Fruit fly (Drosophila melanogaster) whole organism, embryonic: Measurements from ENCODE around the gene Sec23.

Experiments
- CG10274 ChIP-seq: fragments of 200-800 bp; sonication (Bioruptor generic); optimal IDR thresholded peaks from 3 replicates; lab custom pipeline; 2017; ENCODE audit warnings: missing biosample characterization, mild to moderate bottlenecking, missing genetic modification characterization
- CG10321 ChIP-seq: fragments of 200-800 bp; sonication (Bioruptor generic); IDR thresholded peaks from 2 replicates; pipeline ENCODE4 v1.3.6; 2022; ENCODE audit warnings: missing biosample characterization, missing genetic modification characterization
- CG10431 ChIP-seq: fragments of 200-800 bp; sonication (Bioruptor generic); optimal IDR thresholded peaks from 3 replicates; lab custom pipeline; 2018; ENCODE audit warnings: missing biosample characterization, mild to moderate bottlenecking, missing genetic modification characterization
- CG11398 ChIP-seq: fragments of 200-800 bp; sonication (Bioruptor generic); optimal IDR thresholded peaks from 2 replicates; lab custom pipeline; 2016; ENCODE audit warnings: missing biosample characterization, missing genetic modification characterization
- CG1233 ChIP-seq: fragments of 200-800 bp; sonication (Bioruptor generic); optimal IDR thresholded peaks from 4 replicates; lab custom pipeline; 2018; ENCODE audit warnings: missing biosample characterization, mild to moderate bottlenecking, missing genetic modification characterization
- CG12769 ChIP-seq: fragments of 200-800 bp; sonication (Bioruptor generic); optimal IDR thresholded peaks from 2 replicates; lab custom pipeline; 2019; ENCODE audit warnings: missing biosample characterization, mild to moderate bottlenecking, missing genetic modification characterization, moderate library complexity
- CG12942 ChIP-seq: fragments of 200-800 bp; sonication (Bioruptor generic); optimal IDR thresholded peaks from 3 replicates; lab custom pipeline; 2016; ENCODE audit warnings: missing biosample characterization, missing genetic modification characterization
- CG13123 ChIP-seq: fragments of 200-800 bp; sonication (Bioruptor generic); optimal IDR thresholded peaks from 2 replicates; lab custom pipeline; 2016; ENCODE audit warnings: missing biosample characterization, missing genetic modification characterization
- CG14014 ChIP-seq: fragments of 200-800 bp; sonication (Bioruptor generic); IDR thresholded peaks from 2 replicates; pipeline ENCODE4 v1.3.6; 2022; ENCODE audit warnings: missing biosample characterization, missing genetic modification characterization
- CG1603 ChIP-seq: fragments of 200-800 bp; sonication (Bioruptor generic); optimal IDR thresholded peaks from 2 replicates; lab custom pipeline; 2019; ENCODE audit warnings: missing biosample characterization, mild to moderate bottlenecking, missing genetic modification characterization, moderate library complexity
- CG17829 ChIP-seq: fragments of 200-800 bp; optimal IDR thresholded peaks from 2 replicates; lab custom pipeline; 2019; ENCODE audit warnings: missing biosample characterization, mild to moderate bottlenecking, missing genetic modification characterization, moderate library complexity
- CG18011 ChIP-seq: fragments of 200-800 bp; sonication (Bioruptor generic); optimal IDR thresholded peaks from 2 replicates; lab custom pipeline; 2017; ENCODE audit warnings: missing biosample characterization, missing genetic modification characterization, mild to moderate bottlenecking, moderate library complexity, missing genotype
- CG2120 ChIP-seq: fragments of 200-800 bp; sonication (Bioruptor generic); optimal IDR thresholded peaks from 3 replicates; lab custom pipeline; 2016; ENCODE audit warnings: missing biosample characterization, missing genetic modification characterization
- CG2678 ChIP-seq: fragments of 200-800 bp; sonication (Bioruptor generic); optimal IDR thresholded peaks from 3 replicates; lab custom pipeline; 2019; ENCODE audit warnings: missing biosample characterization, mild to moderate bottlenecking, missing genetic modification characterization, moderate library complexity
- CG30403 ChIP-seq: fragments of 200-800 bp; sonication (Bioruptor generic); optimal IDR thresholded peaks from 3 replicates; lab custom pipeline; 2016; ENCODE audit warnings: missing biosample characterization, missing genetic modification characterization
- CG3065 ChIP-seq: fragments of 200-800 bp; sonication (Bioruptor generic); optimal IDR thresholded peaks from 2 replicates; lab custom pipeline; 2016; ENCODE audit warnings: missing biosample characterization, missing genetic modification characterization
- CG31441 ChIP-seq: fragments of 200-800 bp; sonication (Bioruptor generic); IDR thresholded peaks from 2 replicates; pipeline ENCODE4 v1.3.6; 2022; ENCODE audit warnings: missing biosample characterization, missing genetic modification characterization
- CG32767 ChIP-seq: fragments of 200-800 bp; sonication (Bioruptor generic); IDR thresholded peaks from 2 replicates; pipeline ENCODE4 v1.3.6; 2022; ENCODE audit warnings: missing biosample characterization, missing genetic modification characterization
- CG3995 ChIP-seq: fragments of 200-800 bp; sonication (Bioruptor generic); optimal IDR thresholded peaks from 3 replicates; lab custom pipeline; 2016; ENCODE audit warnings: missing biosample characterization, missing genetic modification characterization
- CG5953 ChIP-seq: fragments of 200-800 bp; sonication (Bioruptor generic); IDR thresholded peaks from 2 replicates; pipeline ENCODE4 v1.3.6; 2022; ENCODE audit warnings: missing biosample characterization, missing genetic modification characterization
- CG6765 ChIP-seq: fragments of 200-800 bp; sonication (Bioruptor generic); optimal IDR thresholded peaks from 3 replicates; lab custom pipeline; 2017; ENCODE audit warnings: missing biosample characterization, mild to moderate bottlenecking, missing genetic modification characterization
- CG7271 ChIP-seq: fragments of 200-800 bp; sonication (Bioruptor generic); optimal IDR thresholded peaks from 2 replicates; lab custom pipeline; 2018; ENCODE audit warnings: missing biosample characterization, mild to moderate bottlenecking, missing genetic modification characterization, moderate library complexity
- CG7556 ChIP-seq: fragments of 200-800 bp; sonication (Bioruptor generic); optimal IDR thresholded peaks from 2 replicates; lab custom pipeline; 2017; ENCODE audit warnings: missing biosample characterization, mild to moderate bottlenecking, missing genetic modification characterization
- CG8944 ChIP-seq: fragments of 200-800 bp; sonication (Bioruptor generic); optimal IDR thresholded peaks from 3 replicates; lab custom pipeline; 2016; ENCODE audit warnings: missing biosample characterization, missing genetic modification characterization
- Dll ChIP-seq: fragments of 200-800 bp; sonication (Bioruptor generic); IDR thresholded peaks from 4 replicates; pipeline ENCODE4 v1.3.6; 2022; ENCODE audit warnings: missing biosample characterization, missing genetic modification characterization; ENCODE audit not compliant: partially characterized antibody
- Hr3 ChIP-seq: fragments of 200-800 bp; sonication (Bioruptor generic); optimal IDR thresholded peaks from 3 replicates; lab custom pipeline; 2016; ENCODE audit warnings: missing biosample characterization, missing genetic modification characterization
- Lhr ChIP-seq: fragments of 200-800 bp; sonication (Bioruptor generic); optimal IDR thresholded peaks from 3 replicates; lab custom pipeline; 2017; ENCODE audit warnings: mild to moderate bottlenecking, missing biosample characterization, missing genetic modification reagents, missing genetic modification characterization
- Lim3 ChIP-seq: fragments of 200-800 bp; sonication (Bioruptor generic); IDR thresholded peaks from 2 replicates; pipeline ENCODE4 v1.3.6; 2022; ENCODE audit warnings: missing biosample characterization, missing genetic modification characterization
- Myb ChIP-seq: fragments of 200-800 bp; sonication (Bioruptor generic); optimal IDR thresholded peaks from 2 replicates; lab custom pipeline; 2016; ENCODE audit warnings: missing biosample characterization, missing genetic modification characterization
- Side ChIP-seq: fragments of 200-800 bp; sonication (Bioruptor generic); optimal IDR thresholded peaks from 2 replicates; lab custom pipeline; 2016; ENCODE audit warnings: missing biosample characterization, missing genetic modification characterization
- Spps ChIP-seq: fragments of 200-800 bp; sonication (Bioruptor generic); optimal IDR thresholded peaks from 2 replicates; lab custom pipeline; 2018; ENCODE audit warnings: missing biosample characterization, mild to moderate bottlenecking, missing genetic modification characterization
- abd-A ChIP-seq: fragments of 200-800 bp; sonication (Bioruptor generic); optimal IDR thresholded peaks from 3 replicates; lab custom pipeline; 2019; ENCODE audit warnings: missing biosample characterization, mild to moderate bottlenecking, missing genetic modification characterization, moderate library complexity
- ato ChIP-seq: fragments of 200-800 bp; sonication (Bioruptor generic); IDR thresholded peaks from 2 replicates; pipeline ENCODE4 v1.3.6; 2022; ENCODE audit warnings: missing biosample characterization, missing genetic modification characterization; ENCODE audit not compliant: partially characterized antibody
- bcd ChIP-seq: fragments of 200-800 bp; sonication (Bioruptor generic); optimal IDR thresholded peaks from 2 replicates; lab custom pipeline; 2017; ENCODE audit warnings: missing biosample characterization, mild to moderate bottlenecking, missing genetic modification characterization
- cato ChIP-seq: fragments of 200-800 bp; sonication (Bioruptor generic); optimal IDR thresholded peaks from 2 replicates; lab custom pipeline; 2016; ENCODE audit warnings: missing biosample characterization, missing genetic modification characterization, borderline replicate concordance
- chinmo ChIP-seq: fragments of 200-800 bp; sonication (Bioruptor generic); IDR thresholded peaks from 4 replicates; pipeline ENCODE4 v1.3.6; 2022; ENCODE audit warnings: missing biosample characterization, missing genetic modification characterization; ENCODE audit not compliant: partially characterized antibody
- crol ChIP-seq: fragments of 200-800 bp; sonication (Bioruptor generic); IDR thresholded peaks from 2 replicates; pipeline ENCODE4 v1.3.6; 2022; ENCODE audit warnings: missing biosample characterization, missing genetic modification characterization
- fd3F ChIP-seq: fragments of 200-800 bp; sonication (Bioruptor generic); optimal IDR thresholded peaks from 2 replicates; lab custom pipeline; 2018; ENCODE audit warnings: missing biosample characterization, mild to moderate bottlenecking, missing genetic modification characterization, moderate library complexity
- gcm ChIP-seq: fragments of 200-800 bp; sonication (Bioruptor generic); optimal IDR thresholded peaks from 2 replicates; lab custom pipeline; 2019; ENCODE audit warnings: missing biosample characterization, mild to moderate bottlenecking, missing genetic modification characterization, moderate library complexity
- jigr1 ChIP-seq: fragments of 200-800 bp; sonication (Bioruptor generic); IDR thresholded peaks from 3 replicates; pipeline ENCODE4 v1.3.6; 2022; ENCODE audit warnings: missing biosample characterization, missing genetic modification characterization
- pita ChIP-seq: fragments of 200-800 bp; sonication (Bioruptor generic); optimal IDR thresholded peaks from 2 replicates; lab custom pipeline; 2017; ENCODE audit warnings: missing biosample characterization, mild to moderate bottlenecking, missing genetic modification characterization
- pum ChIP-seq: fragments of 200-800 bp; sonication (Bioruptor generic); optimal IDR thresholded peaks from 2 replicates; lab custom pipeline; 2016; ENCODE audit warnings: missing biosample characterization, missing genetic modification characterization
- ro ChIP-seq: fragments of 200-800 bp; sonication (Bioruptor generic); IDR thresholded peaks from 2 replicates; pipeline ENCODE4 v1.3.6; 2022; ENCODE audit warnings: missing biosample characterization, missing genetic modification characterization
- sens-2 ChIP-seq: fragments of 200-800 bp; sonication (Bioruptor generic); IDR thresholded peaks from 2 replicates; pipeline ENCODE4 v1.3.6; 2022; ENCODE audit warnings: missing biosample characterization, missing genetic modification characterization
- so ChIP-seq: fragments of 200-800 bp; sonication (Bioruptor generic); IDR thresholded peaks from 3 replicates; pipeline ENCODE4 v1.3.6; 2022; ENCODE audit warnings: missing biosample characterization, missing genetic modification characterization
- sqz ChIP-seq: fragments of 200-800 bp; sonication (Bioruptor generic); optimal IDR thresholded peaks from 3 replicates; lab custom pipeline; 2018; ENCODE audit warnings: missing biosample characterization, mild to moderate bottlenecking, missing genetic modification characterization
- stwl ChIP-seq: fragments of 200-800 bp; sonication (Bioruptor generic); optimal IDR thresholded peaks from 3 replicates; lab custom pipeline; 2018; ENCODE audit warnings: missing biosample characterization, mild to moderate bottlenecking, missing genetic modification characterization, moderate library complexity
- trem ChIP-seq: fragments of 200-800 bp; optimal IDR thresholded peaks from 3 replicates; lab custom pipeline; 2019; ENCODE audit warnings: missing biosample characterization, mild to moderate bottlenecking, missing genetic modification characterization, moderate library complexity
- vnd ChIP-seq: fragments of 200-800 bp; sonication (Bioruptor generic); IDR thresholded peaks from 3 replicates; pipeline ENCODE4 v1.3.6; 2022; ENCODE audit warnings: missing biosample characterization, missing genetic modification characterization; ENCODE audit not compliant: partially characterized antibody
- z ChIP-seq: fragments of 200-800 bp; sonication (Bioruptor generic); IDR thresholded peaks from 3 replicates; pipeline ENCODE4 v1.3.6; 2022; ENCODE audit warnings: missing biosample characterization, missing genetic modification characterization
- zen2 ChIP-seq: fragments of 200-800 bp; sonication (Bioruptor generic); IDR thresholded peaks from 3 replicates; pipeline ENCODE4 v1.3.6; 2022; ENCODE audit warnings: missing biosample characterization, missing genetic modification characterization; ENCODE audit not compliant: partially characterized antibody

Sec23 gene

DNA sequence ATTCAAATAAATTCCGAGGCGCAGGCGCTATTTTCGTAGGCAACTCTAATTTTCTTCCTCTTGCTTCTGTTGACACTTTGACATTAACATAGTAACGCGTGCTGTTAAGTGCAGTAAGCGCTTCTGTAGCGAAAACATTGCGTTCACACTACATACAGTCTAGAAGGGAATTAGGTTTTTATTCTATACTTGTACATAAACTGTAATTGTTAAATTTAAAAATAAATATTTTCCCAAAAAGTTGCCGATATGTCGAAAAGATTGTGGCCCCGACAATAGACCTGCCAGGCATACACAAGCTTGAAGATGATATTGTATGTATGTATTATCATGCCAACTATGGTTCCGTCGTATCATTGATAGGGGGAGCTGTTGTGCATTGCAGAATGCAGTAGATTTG lies 42.4 kb upstream of the Sec23 start, which contains the start of gene asl (continued):
- no peak for TF ChIP-seq ro (GFP tag; lab: Robert Waterston, UW)
- 0 out of 2 replicates have a peak, but pooled peaks have one; percentile 43 for TF ChIP-seq CG32767 (GFP tag; lab: Robert Waterston, UW)
- TF ChIP-seq CG17829, result peak; percentile 85
- peak; percentile 25 for TF ChIP-seq fd3F (GFP tag; lab: Kevin White, UChicago)
- 0 out of 4 replicates have a peak, but pooled peaks have one; percentile 58 for TF ChIP-seq chinmo (GFP tag; lab: Robert Waterston, UW)
- no peak for TF ChIP-seq abd-A (tag; lab: Kevin White, UChicago)
- TF ChIP-seq Lhr (GFP tag; lab: Kevin White, UChicago), result peak; percentile 59
- peak; percentile 58; the same call in 1 of the 2 replicates for TF ChIP-seq CG5953 (GFP tag; lab: Robert Waterston, UW)
- peak; percentile 71 for TF ChIP-seq CG12769 (tag; lab: Kevin White, UChicago)
- TF ChIP-seq crol (GFP tag; lab: Robert Waterston, UW), result no peak
- no peak for TF ChIP-seq sens-2 (GFP tag; lab: Robert Waterston, UW)
- peak; percentile 53 for TF ChIP-seq CG3995
- TF ChIP-seq CG6765 (GFP tag; lab: Kevin White, UChicago), result peak; percentile 5
- peak; percentile 57; the same call in 1 of the 2 replicates for TF ChIP-seq CG14014 (GFP tag; lab: Robert Waterston, UW)
- no peak for TF ChIP-seq CG11398 (GFP tag; lab: Kevin White, UChicago)
- peak; percentile 4 for TF ChIP-seq CG12942
- peak; percentile 40 for TF ChIP-seq CG18011 (GFP tag; lab: Kevin White, UChicago)
- peak; percentile 79 for TF ChIP-seq CG1603 (tag; lab: Kevin White, UChicago)
- no peak for TF ChIP-seq pita (GFP tag; lab: Kevin White, UChicago)
- no peak for TF ChIP-seq gcm (GFP tag; lab: Kevin White, UChicago)
- peak; percentile 44 for TF ChIP-seq Myb (GFP tag; lab: Kevin White, UChicago)
- no peak for TF ChIP-seq ato (GFP tag; lab: Robert Waterston, UW)
- TF ChIP-seq sqz, result no peak
- no peak for TF ChIP-seq jigr1 (GFP tag; lab: Robert Waterston, UW)
- no peak for TF ChIP-seq z (GFP tag; lab: Robert Waterston, UW)
- no peak for TF ChIP-seq zen2 (GFP tag; lab: Robert Waterston, UW)
- TF ChIP-seq CG2678 (tag; lab: Kevin White, UChicago), result no peak
- TF ChIP-seq so (GFP tag; lab: Robert Waterston, UW), result no peak
- TF ChIP-seq pum (GFP tag; lab: Kevin White, UChicago), result peak; percentile 33
- peak; percentile 64 for TF ChIP-seq Hr3 (GFP tag; lab: Kevin White, UChicago)
- TF ChIP-seq bcd (GFP tag; lab: Kevin White, UChicago), result peak; percentile 62
- TF ChIP-seq stwl (tag; lab: Kevin White, UChicago), result peak; percentile 72
- TF ChIP-seq CG3065 (GFP tag; lab: Kevin White, UChicago), result peak; percentile 19
- no peak for TF ChIP-seq CG10274 (GFP tag; lab: Kevin White, UChicago)
- TF ChIP-seq CG7556 (GFP tag; lab: Kevin White, UChicago), result peak; percentile 33
- peak; percentile 33 for TF ChIP-seq CG8944 (GFP tag; lab: Kevin White, UChicago)
- TF ChIP-seq CG10321 (GFP tag; lab: Robert Waterston, UW), result no peak
- peak; percentile 23 for TF ChIP-seq Side (GFP tag; lab: Kevin White, UChicago)
- peak; percentile 48 for TF ChIP-seq CG10431 (GFP tag; lab: Kevin White, UChicago)
- TF ChIP-seq CG2120 (GFP tag; lab: Kevin White, UChicago), result peak; percentile 71
- peak; percentile 49 for TF ChIP-seq CG1233 (GFP tag; lab: Kevin White, UChicago)
- TF ChIP-seq Dll (GFP tag; lab: Robert Waterston, UW), result no peak
- TF ChIP-seq CG13123 (GFP tag; lab: Kevin White, UChicago), result peak; percentile 62
- TF ChIP-seq Lim3 (GFP tag; lab: Robert Waterston, UW), result no peak
- peak; percentile 69 for TF ChIP-seq CG30403 (GFP tag; lab: Kevin White, UChicago)
- TF ChIP-seq Spps (tag; lab: Kevin White, UChicago), result peak; percentile 26
- no peak for TF ChIP-seq cato (GFP tag; lab: Kevin White, UChicago)
- no peak for TF ChIP-seq CG7271 (tag; lab: Kevin White, UChicago)
- no peak for TF ChIP-seq vnd (GFP tag; lab: Robert Waterston, UW)
- no peak; the same call in 1 of the 2 replicates for TF ChIP-seq CG31441 (GFP tag; lab: Robert Waterston, UW)
- peak; percentile 82 for TF ChIP-seq trem
